Worm (Caenorhabditis elegans): ENCODE results near the gene B0545.4.

- no peak for TF ChIP-seq fkh-10 (GFP tag; optimal IDR thresholded peaks at IDR 0.05)
- no peak for TF ChIP-seq lin-15B (tag; optimal IDR thresholded peaks at IDR 0.05)
- no peak for TF ChIP-seq lsy-2 (tag; optimal IDR thresholded peaks at IDR 0.05)
- TF ChIP-seq nhr-77 (tag; optimal IDR thresholded peaks at IDR 0.05) = no peak
- no peak for TF ChIP-seq ZK546.5 (tag; optimal IDR thresholded peaks at IDR 0.05)
- no peak for TF ChIP-seq Y48G9A.11 (GFP tag; IDR thresholded peaks at IDR 0.05)
- no peak for TF ChIP-seq nhr-11 (tag; optimal IDR thresholded peaks at IDR 0.05)
Measured at ce11 chrIV:86744-87143, 22.5 kb downstream of the B0545.4 start.
